Fruit fly (Drosophila melanogaster): Measurements from ENCODE around the gene CG43373.

Gene CG43373

DNA sequence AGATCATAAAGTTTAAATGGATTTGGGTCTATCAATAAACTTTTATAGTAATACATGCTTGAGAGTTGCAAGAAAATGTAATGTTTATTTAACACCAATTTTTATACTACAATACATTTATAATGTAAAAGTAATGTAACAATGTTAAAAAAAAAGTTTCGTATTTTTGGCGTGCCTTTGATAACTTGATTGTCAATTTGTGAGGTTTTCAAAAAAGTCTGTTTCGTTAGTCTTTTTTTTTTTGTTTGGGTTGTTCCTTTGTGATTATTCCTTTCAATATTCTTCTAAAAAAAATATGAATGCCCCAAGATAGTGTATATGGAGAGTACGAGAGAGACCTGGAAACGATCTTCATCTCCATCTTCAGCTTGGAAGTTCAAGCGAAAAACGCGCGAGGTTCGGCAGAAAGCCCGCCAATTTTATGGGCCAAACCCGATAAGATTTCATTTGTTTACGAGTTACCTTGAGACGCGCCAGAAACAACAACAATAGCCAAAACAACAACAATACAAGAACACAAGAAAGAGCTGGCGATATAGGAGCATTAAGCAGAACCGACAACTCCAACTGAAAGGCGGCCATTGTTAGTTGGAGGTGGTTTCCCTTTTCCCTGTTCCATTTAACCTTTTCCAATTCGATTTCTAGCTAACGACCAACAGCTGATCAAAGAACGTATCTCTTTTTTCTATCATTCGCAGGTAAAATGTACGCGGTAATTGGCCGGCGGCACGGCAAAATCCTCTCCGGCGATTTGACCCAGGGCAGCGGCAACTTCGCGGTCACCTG is 58.2 kb downstream of the CG43373 start:
- TF ChIP-seq h (GFP tag; optimal IDR thresholded peaks at IDR 0.05), result peak; percentile 14
- peak; percentile 15 for TF ChIP-seq ey (GFP tag; optimal IDR thresholded peaks at IDR 0.05)
- peak; percentile 34 for TF ChIP-seq psq (GFP tag; optimal IDR thresholded peaks at IDR 0.05)
- TF ChIP-seq fru (GFP tag; optimal IDR thresholded peaks at IDR 0.05), result peak; percentile 3
- peak; percentile 65 for TF ChIP-seq woc (GFP tag; optimal IDR thresholded peaks at IDR 0.05)
- no peak for TF ChIP-seq jim (GFP tag; optimal IDR thresholded peaks at IDR 0.05)
- no peak for TF ChIP-seq dmrt93B (GFP tag; optimal IDR thresholded peaks at IDR 0.05)
- TF ChIP-seq foxo (GFP tag; optimal IDR thresholded peaks at IDR 0.05), result peak in 1 of 2 experiments; percentile 47
- no peak for TF ChIP-seq sv (GFP tag; optimal IDR thresholded peaks at IDR 0.05)
- TF ChIP-seq Rel (GFP tag; optimal IDR thresholded peaks at IDR 0.05), result no peak
- peak; percentile 5 for TF ChIP-seq Rel (tag; optimal IDR thresholded peaks at IDR 0.05)

DNA sequence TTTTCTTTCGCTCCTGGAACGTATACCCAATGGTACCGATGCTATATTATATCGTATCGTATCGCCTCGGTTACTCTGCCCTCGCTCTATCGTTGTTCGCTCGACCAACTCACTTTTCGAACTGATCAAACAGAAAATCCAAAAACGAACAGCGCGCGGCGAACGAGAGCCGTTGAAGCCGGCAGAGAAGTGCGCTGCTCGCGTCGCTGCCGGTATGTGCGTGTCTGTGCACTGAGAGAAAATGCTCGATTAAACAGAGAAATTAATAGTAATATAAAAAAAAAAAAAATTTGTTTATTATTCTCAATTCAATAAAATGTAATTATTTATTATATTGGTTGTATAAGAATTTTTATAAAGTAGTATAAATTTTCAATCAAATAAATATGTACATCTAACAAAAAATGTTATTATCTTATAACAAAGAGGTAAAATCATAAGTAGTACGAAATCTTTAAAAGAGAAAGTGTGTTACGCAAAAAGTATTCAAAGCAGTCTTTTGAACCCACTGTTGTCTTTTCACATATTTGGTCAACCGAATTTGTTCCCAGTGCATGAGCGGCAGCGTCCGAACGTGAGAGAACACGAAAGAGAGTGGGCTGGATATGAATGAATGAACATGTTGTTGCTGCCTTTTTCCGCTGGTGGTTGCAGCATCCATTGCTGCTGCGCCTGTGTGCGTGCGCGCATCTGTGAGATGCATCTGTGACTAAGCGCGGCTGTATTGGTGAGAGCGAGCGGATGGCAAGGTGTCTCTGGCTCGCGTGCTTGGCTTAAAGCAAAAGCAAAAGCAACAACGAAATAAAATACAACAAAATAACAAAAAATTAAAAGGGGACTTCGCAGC is 59.4 kb downstream of the CG43373 start, which contains the start of gene aos:
Gene aos (minus strand): TSS at position 127 of the 847 bp plus-strand sequence.
- TF ChIP-seq rgr (GFP tag; optimal IDR thresholded peaks at IDR 0.05) (peak; percentile 85), h (GFP tag; optimal IDR thresholded peaks at IDR 0.05) (peak; percentile 74), fru (GFP tag; optimal IDR thresholded peaks at IDR 0.05) (peak; percentile 52), Sp1 (GFP tag; optimal IDR thresholded peaks at IDR 0.05) (peak; percentile 96), Jra (GFP tag; optimal IDR thresholded peaks at IDR 0.05) (peak; percentile 31), ey (GFP tag; optimal IDR thresholded peaks at IDR 0.05) (peak; percentile 71), Rel (GFP tag; optimal IDR thresholded peaks at IDR 0.05) (peak; percentile 73), Rel (tag; optimal IDR thresholded peaks at IDR 0.05) (peak; percentile 48), dmrt93B (GFP tag; optimal IDR thresholded peaks at IDR 0.05) (peak; percentile 86), N (GFP tag; optimal IDR thresholded peaks at IDR 0.05) (no peak), Hr78 (GFP tag; optimal IDR thresholded peaks at IDR 0.05) (no peak), woc (GFP tag; optimal IDR thresholded peaks at IDR 0.05) (no peak), sage (GFP tag; optimal IDR thresholded peaks at IDR 0.05) (peak; percentile 24), foxo (GFP tag; optimal IDR thresholded peaks at IDR 0.05) (peak in 1 of 2 experiments; percentile 93), dl (GFP tag; optimal IDR thresholded peaks at IDR 0.05; ENCODE audit: insufficient read depth in 1 of 2, partially characterized antibody in 2 of 2) (peak in 1 of 2 experiments; percentile 26), GATAd (GFP tag; optimal IDR thresholded peaks at IDR 0.05) (no peak), Dfd (GFP tag; optimal IDR thresholded peaks at IDR 0.05) (peak; percentile 54), Hnf4 (GFP tag; optimal IDR thresholded peaks at IDR 0.05) (peak; percentile 47), psq (GFP tag; optimal IDR thresholded peaks at IDR 0.05) (peak; percentile 90), dsf (GFP tag; optimal IDR thresholded peaks at IDR 0.05; ENCODE audit: borderline replicate concordance) (peak; percentile 35), sv (GFP tag; optimal IDR thresholded peaks at IDR 0.05) (peak; percentile 65), Mio (GFP tag; optimal IDR thresholded peaks at IDR 0.05) (no peak), Hr83 (GFP tag; optimal IDR thresholded peaks at IDR 0.05; ENCODE audit: poor library complexity, severe bottlenecking) (peak; percentile 35), OdsH (GFP tag; optimal IDR thresholded peaks at IDR 0.05) (peak; percentile 91), usp (GFP tag; optimal IDR thresholded peaks at IDR 0.05) (no peak), brk (GFP tag; optimal IDR thresholded peaks at IDR 0.05) (peak; percentile 49), jim (GFP tag; optimal IDR thresholded peaks at IDR 0.05) (peak; percentile 57), CG9705 (GFP tag; optimal IDR thresholded peaks at IDR 0.05) (peak; percentile 62), HLH106 (tag; optimal IDR thresholded peaks at IDR 0.05) (peak; percentile 94), CG32264 (GFP tag; optimal IDR thresholded peaks at IDR 0.05) (peak; percentile 4), br (GFP tag; optimal IDR thresholded peaks at IDR 0.05) (peak; percentile 70)

DNA sequence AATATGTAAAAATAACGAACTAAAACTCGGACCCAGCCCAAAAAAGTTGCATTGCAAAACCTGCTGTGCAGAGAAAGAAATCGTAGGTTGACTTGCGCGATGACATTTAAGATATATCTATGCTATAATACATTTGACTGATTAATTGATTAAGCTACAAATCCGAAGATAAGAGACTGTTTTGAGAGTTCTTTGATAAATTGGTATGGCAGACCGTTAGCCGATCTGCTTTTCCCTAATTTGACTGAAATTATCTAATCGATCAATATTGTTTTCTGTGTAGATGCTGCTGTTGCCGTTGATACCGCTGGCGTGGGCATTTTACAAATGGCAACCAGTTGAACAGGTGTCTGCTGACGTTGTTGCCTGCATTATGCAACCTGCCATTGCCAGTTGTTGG is 61.0 kb downstream of the CG43373 start:
- TF ChIP-seq CG32264 (GFP tag; optimal IDR thresholded peaks at IDR 0.05) (no peak), h (GFP tag; optimal IDR thresholded peaks at IDR 0.05) (peak; percentile 15)

Measured in whole organism, wandering third instar larva.